Worm (Caenorhabditis elegans) whole organism, L2 larva: Measurements from ENCODE around the gene F35A5.1.

ENCODE experiments used
- C34F6.9 ChIP-seq: fragments of 150-350 bp; optimal IDR thresholded peaks from 2 replicates; lab custom pipeline; 2014; ENCODE audit warnings: missing biosample characterization, missing genetic modification characterization
- F13H6.1 ChIP-seq: sonication (generic microtip); optimal IDR thresholded peaks from 2 replicates; lab custom pipeline; 2016; ENCODE audit warnings: missing genetic modification characterization, missing compliant biosample characterization
- Y55F3AM.14 ChIP-seq: fragments of 200-800 bp; sonication (Bioruptor generic); optimal IDR thresholded peaks from 2 replicates; lab custom pipeline; 2018; ENCODE audit warnings: mild to moderate bottlenecking, missing genetic modification characterization, missing compliant biosample characterization
- ZK546.5 ChIP-seq: sonication (generic microtip); optimal IDR thresholded peaks from 2 replicates; lab custom pipeline; 2017; ENCODE audit warnings: missing biosample characterization, missing genetic modification characterization
- alr-1 ChIP-seq: fragments of 150-350 bp; optimal IDR thresholded peaks from 2 replicates; lab custom pipeline; 2014; ENCODE audit warnings: missing biosample characterization, missing genetic modification characterization
- ama-1 ChIP-seq: fragments of 150-350 bp; optimal IDR thresholded peaks from 2 replicates; lab custom pipeline; 2018; ENCODE audit warnings: inconsistent platforms
- blmp-1 ChIP-seq: sonication (generic microtip); optimal IDR thresholded peaks from 2 replicates; lab custom pipeline; 2017; ENCODE audit warnings: missing genetic modification characterization, mild to moderate bottlenecking, missing compliant biosample characterization, antibody characterized with exemption, moderate library complexity; ENCODE audit not compliant: insufficient read depth
- crh-2 ChIP-seq: sonication (generic microtip); optimal IDR thresholded peaks from 2 replicates; lab custom pipeline; 2017; ENCODE audit warnings: missing biosample characterization, missing genetic modification characterization
- elt-3 ChIP-seq: sonication (generic microtip); optimal IDR thresholded peaks from 2 replicates; lab custom pipeline; 2017; ENCODE audit warnings: missing biosample characterization, missing genetic modification characterization
- fos-1 ChIP-seq: fragments of 150-350 bp; optimal IDR thresholded peaks from 2 replicates; lab custom pipeline; 2014; ENCODE audit warnings: missing biosample characterization, missing genetic modification characterization
- gmeb-1 ChIP-seq: fragments of 150-350 bp; optimal IDR thresholded peaks from 2 replicates; lab custom pipeline; 2014; ENCODE audit warnings: missing biosample characterization, missing genetic modification characterization
- lin-11 ChIP-seq: fragments of 150-350 bp; sonication (generic microtip); optimal IDR thresholded peaks from 2 replicates; lab custom pipeline; 2014; ENCODE audit warnings: missing biosample characterization, missing genetic modification characterization, inconsistent platforms, mixed read lengths
- lin-13 ChIP-seq: fragments of 150-350 bp; optimal IDR thresholded peaks from 2 replicates; lab custom pipeline; 2014; ENCODE audit warnings: missing biosample characterization, missing genetic modification reagents, missing genetic modification characterization
- lsy-2 ChIP-seq, 2 experiments: fragments of 150-350 bp in 1 of 2; sonication (generic microtip) in 1 of 2; optimal IDR thresholded peaks; 2 replicates each; lab custom pipeline; 2014 to 2017; ENCODE audit warnings: missing biosample characterization in 2 of 2, missing genetic modification characterization in 2 of 2
- mab-5 ChIP-seq: fragments of 150-350 bp; optimal IDR thresholded peaks from 2 replicates; lab custom pipeline; 2014; ENCODE audit warnings: missing biosample characterization, missing genetic modification characterization
- nhr-10 ChIP-seq: sonication (generic microtip); optimal IDR thresholded peaks from 2 replicates; lab custom pipeline; 2017; ENCODE audit warnings: missing biosample characterization, missing genetic modification characterization
- nhr-11 ChIP-seq: fragments of 150-350 bp; optimal IDR thresholded peaks from 2 replicates; lab custom pipeline; 2014; ENCODE audit warnings: missing biosample characterization, missing genetic modification characterization
- nhr-12 ChIP-seq: fragments of 150-350 bp; optimal IDR thresholded peaks from 2 replicates; lab custom pipeline; 2014; ENCODE audit warnings: missing biosample characterization, missing genetic modification characterization
- nhr-129 ChIP-seq: fragments of 150-350 bp; optimal IDR thresholded peaks from 2 replicates; lab custom pipeline; 2014; ENCODE audit warnings: missing biosample characterization, missing genetic modification characterization
- nhr-21 ChIP-seq: fragments of 150-350 bp; optimal IDR thresholded peaks from 2 replicates; lab custom pipeline; 2014; ENCODE audit warnings: missing biosample characterization, missing genetic modification characterization
- nhr-23 ChIP-seq: fragments of 150-350 bp; optimal IDR thresholded peaks from 2 replicates; lab custom pipeline; 2014; ENCODE audit warnings: missing biosample characterization, missing genetic modification reagents, missing genetic modification characterization
- nhr-25 ChIP-seq: fragments of 150-350 bp; sonication (generic microtip); optimal IDR thresholded peaks from 3 replicates; lab custom pipeline; 2014; ENCODE audit warnings: missing biosample characterization, missing genetic modification characterization
- nhr-77 ChIP-seq: fragments of 150-350 bp; optimal IDR thresholded peaks from 2 replicates; lab custom pipeline; 2014; ENCODE audit warnings: missing biosample characterization, missing genetic modification characterization
- peb-1 ChIP-seq: fragments of 150-350 bp; optimal IDR thresholded peaks from 2 replicates; lab custom pipeline; 2014; ENCODE audit warnings: missing biosample characterization, missing genetic modification characterization
- sma-3 ChIP-seq: sonication (generic microtip); optimal IDR thresholded peaks from 2 replicates; lab custom pipeline; 2016; ENCODE audit warnings: missing genetic modification reagents, missing genetic modification characterization, missing compliant biosample characterization
- sma-9 ChIP-seq, 2 experiments: fragments of 150-350 bp in 1 of 2; sonication (generic microtip) in 1 of 2; optimal IDR thresholded peaks; 2 replicates each; lab custom pipeline; 2014 to 2016; ENCODE audit warnings: missing genetic modification characterization in 2 of 2, mild to moderate bottlenecking in 1 of 2, missing biosample characterization in 1 of 2, missing compliant biosample characterization in 1 of 2, missing genetic modification reagents in 1 of 2, moderate library complexity in 1 of 2
- snpc-4 ChIP-seq: fragments of 150-350 bp; optimal IDR thresholded peaks from 2 replicates; lab custom pipeline; 2014; ENCODE audit warnings: missing biosample characterization, missing genetic modification characterization
- unc-39 ChIP-seq: fragments of 150-350 bp; optimal IDR thresholded peaks from 2 replicates; lab custom pipeline; 2014; ENCODE audit warnings: missing biosample characterization, missing genetic modification characterization
- unc-55 ChIP-seq: fragments of 150-350 bp; sonication (generic microtip); optimal IDR thresholded peaks from 3 replicates; lab custom pipeline; 2014; ENCODE audit warnings: missing biosample characterization, missing genetic modification reagents, missing genetic modification characterization
- zag-1 ChIP-seq: fragments of 150-350 bp; optimal IDR thresholded peaks from 2 replicates; lab custom pipeline; 2014; ENCODE audit warnings: missing biosample characterization, missing genetic modification characterization
- ztf-1 ChIP-seq: fragments of 200-800 bp; sonication (Bioruptor generic); conservative IDR thresholded peaks from 2 replicates; pipeline ENCODE4 v1.3.6; 2022; ENCODE audit warnings: missing genetic modification characterization, missing compliant biosample characterization
- ztf-11 ChIP-seq: sonication (generic microtip); optimal IDR thresholded peaks from 2 replicates; lab custom pipeline; 2017; ENCODE audit warnings: missing biosample characterization, missing genetic modification characterization

The F35A5.1 gene

DNA sequence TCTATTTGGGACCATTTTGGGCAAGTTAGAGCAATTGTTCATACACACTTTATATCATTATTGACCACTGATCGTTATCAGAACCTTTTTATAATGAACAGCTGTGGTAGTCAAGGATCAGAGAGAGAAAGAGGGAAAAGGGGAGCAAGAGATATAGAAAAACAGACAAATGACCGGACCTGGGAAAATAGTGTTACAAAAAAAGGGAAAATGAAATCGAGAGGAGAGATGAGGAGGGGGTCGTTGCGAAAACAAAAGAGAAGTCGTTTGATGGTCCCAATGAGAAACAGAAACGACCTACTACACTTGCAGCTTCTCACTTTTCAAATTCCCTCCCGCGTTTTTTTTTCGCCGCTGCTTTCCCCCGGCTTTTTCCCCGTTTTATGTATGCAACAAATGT is 46.6 kb downstream of the F35A5.1 start (continued):
- no peak for TF ChIP-seq Y55F3AM.14 (GFP tag; lab: Kevin White, UChicago)
- TF ChIP-seq ztf-11 = no peak
- TF ChIP-seq ZK546.5 (tag; lab: Kevin White, UChicago) = no peak
- TF ChIP-seq unc-39 = no peak
- no peak for TF ChIP-seq ama-1 (lab: Kevin White, UChicago)
- no peak for TF ChIP-seq elt-3 (tag; lab: Kevin White, UChicago)
- no peak for TF ChIP-seq nhr-25
- no peak for TF ChIP-seq ztf-1 (GFP tag; lab: Robert Waterston, UW)
- peak; percentile 74 for TF ChIP-seq F13H6.1
- TF ChIP-seq, all 48 proteins: peak for 6

DNA sequence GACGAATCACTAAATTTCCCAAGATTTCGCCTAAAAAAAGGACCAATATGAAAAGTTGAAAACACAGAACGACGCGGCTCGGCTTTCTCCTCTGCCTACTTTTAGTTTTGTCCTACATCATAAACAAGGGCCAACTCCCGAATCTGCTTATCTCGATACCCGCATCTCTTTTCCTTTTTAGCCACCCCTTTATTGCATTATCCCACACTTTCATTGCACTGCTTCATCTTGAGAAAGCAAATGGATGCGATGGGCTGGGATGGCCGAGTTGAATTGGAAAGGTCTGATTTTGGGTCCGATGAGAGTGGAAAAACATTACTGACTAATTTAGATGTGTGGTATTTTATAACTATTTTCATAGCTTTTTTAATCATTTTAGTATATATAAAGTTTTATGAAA is 48.5 kb downstream of the F35A5.1 start:
- TF ChIP-seq lin-11 (tag; lab: Kevin White, UChicago) (no peak), alr-1 (tag; lab: Kevin White, UChicago) (no peak), nhr-12 (no peak), nhr-23 (tag; lab: Kevin White, UChicago) (no peak), sma-3 (GFP tag; lab: Kevin White, UChicago) (no peak), gmeb-1 (tag; lab: Kevin White, UChicago) (no peak), crh-2 (tag; lab: Kevin White, UChicago) (no peak), nhr-10 (tag; lab: Kevin White, UChicago) (no peak), nhr-129 (tag; lab: Kevin White, UChicago) (no peak), nhr-11 (tag; lab: Kevin White, UChicago) (no peak), elt-3 (tag; lab: Kevin White, UChicago) (no peak)

DNA sequence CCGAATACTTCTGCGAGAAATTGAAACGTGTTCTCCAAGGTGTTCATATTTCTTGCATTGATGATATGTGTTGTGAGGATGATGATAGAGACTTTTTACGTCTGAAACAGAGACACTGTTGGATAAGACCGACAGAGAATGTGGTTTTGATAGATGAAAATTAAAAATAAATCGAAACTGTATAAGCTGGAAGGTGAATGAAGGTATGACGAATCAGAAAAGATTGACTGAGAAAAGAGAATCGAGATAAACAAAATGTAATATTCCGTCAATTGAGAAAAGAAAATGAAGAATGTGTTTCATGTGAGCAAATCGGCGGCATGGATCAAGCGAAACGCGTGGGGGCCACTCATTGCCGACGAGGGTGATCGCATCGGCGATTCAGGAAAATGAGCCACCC is 50.4 kb downstream of the F35A5.1 start, which contains the start of gene ceh-18:
Gene ceh-18 (minus strand): TSS at position 101 of the 400 bp plus-strand sequence.
- TF ChIP-seq C34F6.9 (tag; lab: Kevin White, UChicago) (no peak), unc-55 (GFP tag; lab: Kevin White, UChicago) (no peak)

DNA sequence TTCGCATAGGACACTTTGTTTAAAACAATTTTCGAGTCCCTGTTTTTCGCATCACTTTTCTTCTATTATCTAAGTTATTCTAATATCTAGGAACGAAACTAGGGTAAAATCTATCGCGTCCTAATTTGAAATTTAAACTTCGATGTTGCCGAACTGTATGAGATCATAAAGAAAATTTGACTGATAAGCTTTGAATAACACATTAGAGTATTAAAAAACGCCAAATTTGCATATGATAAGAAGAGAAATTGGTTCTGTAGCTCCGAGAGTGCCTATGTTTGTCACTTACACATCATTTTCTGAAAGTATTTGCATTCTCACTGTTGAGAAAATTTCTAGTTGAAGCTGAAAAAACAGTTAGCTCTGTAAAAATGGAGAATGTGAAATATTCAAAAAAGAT is 51.1 kb downstream of the F35A5.1 start:
- TF ChIP-seq sma-3 (GFP tag; lab: Kevin White, UChicago) = no peak
- TF ChIP-seq fos-1 (tag; lab: Kevin White, UChicago) = peak; percentile 39

DNA sequence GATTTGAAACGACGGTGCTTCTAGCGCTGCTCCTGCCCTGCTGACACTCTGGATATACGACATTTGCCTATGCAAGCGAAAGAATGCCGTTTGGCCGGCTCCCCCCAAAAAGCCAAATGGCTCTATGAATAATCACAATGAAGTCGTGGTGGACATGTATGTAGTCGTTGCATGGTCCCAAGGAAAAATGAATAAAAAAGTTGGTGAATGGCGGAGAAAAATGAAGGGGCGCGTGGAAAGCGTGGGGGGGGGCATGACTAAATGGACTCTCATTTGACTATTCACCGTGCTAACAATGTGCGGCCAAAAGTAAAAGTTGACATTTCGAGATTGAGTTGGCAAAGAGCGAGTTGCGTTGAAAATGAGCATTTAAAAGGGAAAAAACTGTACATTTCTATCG is 52.2 kb downstream of the F35A5.1 start:
- TF ChIP-seq zag-1 (tag; lab: Kevin White, UChicago) = no peak
- TF ChIP-seq fos-1 (tag; lab: Kevin White, UChicago) = no peak
- TF ChIP-seq mab-5 (tag; lab: Kevin White, UChicago) = no peak
- no peak for TF ChIP-seq gmeb-1 (tag; lab: Kevin White, UChicago)
- no peak for TF ChIP-seq lin-13 (GFP tag; lab: Kevin White, UChicago)
- no peak for TF ChIP-seq C34F6.9 (tag; lab: Kevin White, UChicago)
- no peak for TF ChIP-seq peb-1
- TF ChIP-seq nhr-10 (tag; lab: Kevin White, UChicago) = no peak
- no peak for TF ChIP-seq ama-1 (lab: Kevin White, UChicago)
- TF ChIP-seq sma-3 (GFP tag; lab: Kevin White, UChicago) = no peak
- no peak for TF ChIP-seq blmp-1 (tag; lab: Kevin White, UChicago)
- TF ChIP-seq elt-3 (tag; lab: Kevin White, UChicago) = no peak
- no peak for TF ChIP-seq unc-39
- TF ChIP-seq Y55F3AM.14 (GFP tag; lab: Kevin White, UChicago) = no peak

DNA sequence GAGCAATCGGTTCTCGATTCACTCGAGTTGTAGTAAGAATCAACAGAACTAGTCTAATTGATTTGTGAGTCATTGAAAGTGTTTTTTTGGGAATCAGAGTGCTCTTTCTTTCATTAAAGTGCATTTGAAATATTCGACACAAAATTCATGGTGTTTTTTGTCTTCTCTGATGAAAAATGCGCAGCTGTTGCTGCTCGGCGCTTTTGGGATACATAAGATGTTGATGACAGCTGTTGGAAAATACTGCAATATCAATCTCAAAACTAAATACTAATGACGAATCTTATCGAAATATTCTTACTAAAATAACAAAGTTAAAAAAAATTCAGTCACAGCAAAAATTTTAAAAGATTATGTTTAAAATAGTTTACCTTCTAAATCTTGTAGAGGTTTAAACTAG is 54.0 kb downstream of the F35A5.1 start:
- no peak for TF ChIP-seq nhr-77 (tag; lab: Kevin White, UChicago)
- TF ChIP-seq peb-1 = no peak
- no peak for TF ChIP-seq sma-3 (GFP tag; lab: Kevin White, UChicago)
- peak; percentile 42 for TF ChIP-seq sma-9 (GFP tag; optimal IDR thresholded peaks at IDR 0.05; lab: Kevin White, UChicago)
- no peak for TF ChIP-seq sma-9 (tag; optimal IDR thresholded peaks at IDR 0.05; lab: Kevin White, UChicago)
- TF ChIP-seq lsy-2 (tag; optimal IDR thresholded peaks at IDR 0.05; lab: Kevin White, UChicago) = peak in 1 of 2 experiments; percentile 19
- TF ChIP-seq nhr-21 (tag; lab: Kevin White, UChicago) = no peak
- no peak for TF ChIP-seq snpc-4 (tag; lab: Kevin White, UChicago)
- peak; percentile 18 for TF ChIP-seq F13H6.1
